Fruit fly (Drosophila melanogaster) whole organism, embryonic: Measurements from ENCODE around the gene CG6843.

ENCODE experiments used
- ATbp ChIP-seq: fragments of 200-800 bp; sonication (Bioruptor generic); optimal IDR thresholded peaks from 2 replicates; lab custom pipeline; 2017; ENCODE audit warnings: missing biosample characterization, mild to moderate bottlenecking, missing genetic modification characterization, missing genetic modification reagents
- Abd-B ChIP-seq: fragments of 200-800 bp; sonication (Bioruptor generic); optimal IDR thresholded peaks from 2 replicates; lab custom pipeline; 2018; ENCODE audit warnings: missing biosample characterization, mild to moderate bottlenecking, missing genetic modification characterization, moderate library complexity
- Ada2b ChIP-seq: fragments of 200-800 bp; sonication (Bioruptor generic); IDR thresholded peaks from 2 replicates; pipeline ENCODE4 v1.3.6; 2022; ENCODE audit warnings: missing biosample characterization, missing genetic modification characterization
- Antp ChIP-seq: fragments of 200-800 bp; sonication (Bioruptor generic); optimal IDR thresholded peaks from 3 replicates; lab custom pipeline; 2016; ENCODE audit warnings: missing biosample characterization, missing genetic modification characterization
- CG10274 ChIP-seq: fragments of 200-800 bp; sonication (Bioruptor generic); optimal IDR thresholded peaks from 3 replicates; lab custom pipeline; 2017; ENCODE audit warnings: missing biosample characterization, mild to moderate bottlenecking, missing genetic modification characterization
- CG10366 ChIP-seq: fragments of 200-800 bp; sonication (Bioruptor generic); IDR thresholded peaks from 2 replicates; pipeline ENCODE4 v1.3.6; 2022; ENCODE audit warnings: missing biosample characterization, missing genetic modification characterization
- CG11398 ChIP-seq: fragments of 200-800 bp; sonication (Bioruptor generic); optimal IDR thresholded peaks from 2 replicates; lab custom pipeline; 2016; ENCODE audit warnings: missing biosample characterization, missing genetic modification characterization
- CG11695 ChIP-seq: fragments of 200-800 bp; sonication (Bioruptor generic); IDR thresholded peaks from 3 replicates; pipeline ENCODE4 v1.3.6; 2022; ENCODE audit warnings: missing biosample characterization, missing genetic modification characterization
- CG11696 ChIP-seq: fragments of 200-800 bp; sonication (Bioruptor generic); IDR thresholded peaks from 2 replicates; pipeline ENCODE4 v1.3.6; 2022; ENCODE audit warnings: missing biosample characterization, missing genetic modification characterization
- CG12071 ChIP-seq: fragments of 200-800 bp; sonication (Bioruptor generic); optimal IDR thresholded peaks from 3 replicates; lab custom pipeline; 2018; ENCODE audit warnings: missing biosample characterization, mild to moderate bottlenecking, missing genetic modification characterization
- CG12769 ChIP-seq: fragments of 200-800 bp; sonication (Bioruptor generic); optimal IDR thresholded peaks from 2 replicates; lab custom pipeline; 2019; ENCODE audit warnings: missing biosample characterization, mild to moderate bottlenecking, missing genetic modification characterization, moderate library complexity
- CG14441 ChIP-seq: fragments of 200-800 bp; sonication (Bioruptor generic); IDR thresholded peaks from 2 replicates; pipeline ENCODE4 v1.3.6; 2022; ENCODE audit warnings: missing biosample characterization, missing genetic modification characterization
- CG15073 ChIP-seq: fragments of 200-800 bp; sonication (Bioruptor generic); optimal IDR thresholded peaks from 2 replicates; lab custom pipeline; 2016; ENCODE audit warnings: missing biosample characterization, missing genetic modification characterization
- CG17186 ChIP-seq: fragments of 200-800 bp; sonication (Bioruptor generic); optimal IDR thresholded peaks from 3 replicates; lab custom pipeline; 2017; ENCODE audit warnings: missing biosample characterization, missing genetic modification reagents, missing genetic modification characterization
- CG18476 ChIP-seq: fragments of 200-800 bp; sonication (Bioruptor generic); optimal IDR thresholded peaks from 2 replicates; lab custom pipeline; 2016; ENCODE audit warnings: missing biosample characterization, mild to moderate bottlenecking, missing genetic modification characterization
- CG18764 ChIP-seq: fragments of 200-800 bp; sonication (Bioruptor generic); optimal IDR thresholded peaks from 3 replicates; lab custom pipeline; 2016; ENCODE audit warnings: missing biosample characterization, missing genetic modification characterization
- CG33213 ChIP-seq: fragments of 200-800 bp; sonication (Bioruptor generic); optimal IDR thresholded peaks from 3 replicates; lab custom pipeline; 2016; ENCODE audit warnings: missing biosample characterization, missing genetic modification characterization
- CG5180 ChIP-seq: fragments of 200-800 bp; sonication (Bioruptor generic); optimal IDR thresholded peaks from 3 replicates; lab custom pipeline; 2017; ENCODE audit warnings: missing biosample characterization, missing genetic modification characterization, mild to moderate bottlenecking, moderate library complexity, missing genetic modification reagents
- CG6765 ChIP-seq: fragments of 200-800 bp; sonication (Bioruptor generic); optimal IDR thresholded peaks from 3 replicates; lab custom pipeline; 2017; ENCODE audit warnings: missing biosample characterization, mild to moderate bottlenecking, missing genetic modification characterization
- CG8388 ChIP-seq: fragments of 200-800 bp; sonication (Bioruptor generic); optimal IDR thresholded peaks from 2 replicates; lab custom pipeline; 2019; ENCODE audit warnings: missing biosample characterization, mild to moderate bottlenecking, missing genetic modification characterization, moderate library complexity
- CG9727 ChIP-seq: fragments of 200-800 bp; sonication (Bioruptor generic); optimal IDR thresholded peaks from 3 replicates; lab custom pipeline; 2017; ENCODE audit warnings: missing biosample characterization, mild to moderate bottlenecking, missing genetic modification characterization
- Chrac-16 ChIP-seq: fragments of 200-800 bp; sonication (Bioruptor generic); optimal IDR thresholded peaks from 3 replicates; lab custom pipeline; 2016; ENCODE audit warnings: missing biosample characterization, missing genetic modification characterization
- Deaf1 ChIP-seq: fragments of 200-800 bp; optimal IDR thresholded peaks from 3 replicates; lab custom pipeline; 2019; ENCODE audit warnings: missing biosample characterization, mild to moderate bottlenecking, missing genetic modification characterization, moderate library complexity
- Dip2 ChIP-seq: fragments of 200-800 bp; sonication (Bioruptor generic); IDR thresholded peaks from 2 replicates; pipeline ENCODE4 v1.3.6; 2022; ENCODE audit warnings: missing biosample characterization, missing genetic modification characterization
- Ets97D ChIP-seq: fragments of 200-800 bp; sonication (Bioruptor generic); optimal IDR thresholded peaks from 3 replicates; lab custom pipeline; 2016; ENCODE audit warnings: missing biosample characterization, missing genetic modification characterization
- HLH3B ChIP-seq: fragments of 200-800 bp; sonication (Bioruptor generic); IDR thresholded peaks from 2 replicates; pipeline ENCODE4 v1.3.6; 2022; ENCODE audit warnings: missing biosample characterization, missing genetic modification characterization
- HLHmδ ChIP-seq: fragments of 200-800 bp; sonication (Bioruptor generic); optimal IDR thresholded peaks from 2 replicates; lab custom pipeline; 2018; ENCODE audit warnings: missing biosample characterization, mild to moderate bottlenecking, missing genetic modification characterization, moderate library complexity
- Hr78 ChIP-seq, 2 experiments: fragments of 200-800 bp in 1 of 2; fragments of >200 bp in 1 of 2; sonication (Bioruptor generic) in 1 of 2; optimal IDR thresholded peaks; 2 replicates each; lab custom pipeline; 2017 to 2019; ENCODE audit warnings: missing biosample characterization in 2 of 2, missing genetic modification characterization in 2 of 2, mild to moderate bottlenecking in 1 of 2, moderate library complexity in 1 of 2
- Kr ChIP-seq: fragments of 200-800 bp; sonication (Bioruptor generic); optimal IDR thresholded peaks from 2 replicates; lab custom pipeline; 2017; ENCODE audit warnings: missing biosample characterization, mild to moderate bottlenecking, missing genetic modification characterization
- NFAT ChIP-seq: fragments of 200-800 bp; sonication (Bioruptor generic); IDR thresholded peaks from 2 replicates; pipeline ENCODE4 v1.3.6; 2022; ENCODE audit warnings: missing biosample characterization, missing genetic modification characterization
- Nf-YC ChIP-seq: fragments of 200-800 bp; optimal IDR thresholded peaks from 3 replicates; lab custom pipeline; 2019; ENCODE audit warnings: missing biosample characterization, mild to moderate bottlenecking, missing genetic modification characterization, moderate library complexity
- Oaz ChIP-seq: fragments of 200-800 bp; sonication (Bioruptor generic); IDR thresholded peaks from 2 replicates; pipeline ENCODE4 v1.3.6; 2022; ENCODE audit warnings: missing biosample characterization, missing genetic modification characterization
- Sox102F ChIP-seq: fragments of 200-800 bp; sonication (Bioruptor generic); optimal IDR thresholded peaks from 2 replicates; lab custom pipeline; 2018; ENCODE audit warnings: missing biosample characterization, mild to moderate bottlenecking, missing genetic modification characterization, moderate library complexity
- amos ChIP-seq: fragments of 200-800 bp; sonication (Bioruptor generic); IDR thresholded peaks from 2 replicates; pipeline ENCODE4 v1.3.6; 2022; ENCODE audit warnings: missing biosample characterization, missing genetic modification characterization; ENCODE audit not compliant: partially characterized antibody
- ara ChIP-seq: fragments of 200-800 bp; sonication (Bioruptor generic); IDR thresholded peaks from 2 replicates; pipeline ENCODE4 v1.3.6; 2022; ENCODE audit warnings: missing biosample characterization, missing genetic modification characterization
- ato ChIP-seq: fragments of 200-800 bp; sonication (Bioruptor generic); IDR thresholded peaks from 2 replicates; pipeline ENCODE4 v1.3.6; 2022; ENCODE audit warnings: missing biosample characterization, missing genetic modification characterization; ENCODE audit not compliant: partially characterized antibody
- chif ChIP-seq, 2 experiments: fragments of 200-800 bp; sonication (Bioruptor generic); optimal IDR thresholded peaks; 3 replicates each; lab custom pipeline; 2016; ENCODE audit warnings: missing biosample characterization in 2 of 2, missing genetic modification characterization in 2 of 2
- dimm ChIP-seq: fragments of 200-800 bp; sonication (Bioruptor generic); IDR thresholded peaks from 2 replicates; pipeline ENCODE4 v1.3.6; 2022; ENCODE audit warnings: missing biosample characterization, missing genetic modification characterization
- dmrt11E ChIP-seq: fragments of 200-800 bp; sonication (Bioruptor generic); optimal IDR thresholded peaks from 3 replicates; lab custom pipeline; 2018; ENCODE audit warnings: missing biosample characterization, mild to moderate bottlenecking, missing genetic modification characterization, moderate library complexity
- exex ChIP-seq: fragments of 200-800 bp; sonication (Bioruptor generic); optimal IDR thresholded peaks from 4 replicates; lab custom pipeline; 2018; ENCODE audit warnings: missing biosample characterization, mild to moderate bottlenecking, missing genetic modification characterization, moderate library complexity
- gcm2 ChIP-seq: fragments of 200-800 bp; sonication (Bioruptor generic); optimal IDR thresholded peaks from 2 replicates; lab custom pipeline; 2016; ENCODE audit warnings: missing biosample characterization, missing genetic modification characterization
- gsb-n ChIP-seq: fragments of 200-800 bp; sonication (Bioruptor generic); optimal IDR thresholded peaks from 3 replicates; lab custom pipeline; 2018; ENCODE audit warnings: missing biosample characterization, mild to moderate bottlenecking, missing genetic modification characterization
- nerfin-2 ChIP-seq: fragments of 200-800 bp; sonication (Bioruptor generic); IDR thresholded peaks from 2 replicates; pipeline ENCODE4 v1.3.6; 2022; ENCODE audit warnings: missing biosample characterization, missing genetic modification characterization; ENCODE audit not compliant: partially characterized antibody
- onecut ChIP-seq: fragments of 200-800 bp; sonication (Bioruptor generic); IDR thresholded peaks from 2 replicates; pipeline ENCODE4 v1.3.6; 2022; ENCODE audit warnings: missing biosample characterization, missing genetic modification characterization
- pb ChIP-seq: fragments of 200-800 bp; sonication (Bioruptor generic); optimal IDR thresholded peaks from 3 replicates; lab custom pipeline; 2016; ENCODE audit warnings: missing biosample characterization, missing genetic modification characterization
- run ChIP-seq: fragments of 200-800 bp; sonication (Bioruptor generic); optimal IDR thresholded peaks from 3 replicates; lab custom pipeline; 2018; ENCODE audit warnings: missing biosample characterization, mild to moderate bottlenecking, missing genetic modification characterization
- scrt ChIP-seq: fragments of 200-800 bp; sonication (Bioruptor generic); optimal IDR thresholded peaks from 2 replicates; lab custom pipeline; 2018; ENCODE audit warnings: missing biosample characterization, mild to moderate bottlenecking, missing genetic modification characterization, moderate library complexity
- sqz ChIP-seq: fragments of 200-800 bp; sonication (Bioruptor generic); optimal IDR thresholded peaks from 3 replicates; lab custom pipeline; 2018; ENCODE audit warnings: missing biosample characterization, mild to moderate bottlenecking, missing genetic modification characterization
- stwl ChIP-seq: fragments of 200-800 bp; sonication (Bioruptor generic); optimal IDR thresholded peaks from 3 replicates; lab custom pipeline; 2018; ENCODE audit warnings: missing biosample characterization, mild to moderate bottlenecking, missing genetic modification characterization, moderate library complexity

Gene CG6843

dm6 chr3L:18869035-18869826, 32.2 kb upstream of the CG6843 start, which contains the start of gene Grx1 (continued):
- TF ChIP-seq Deaf1 (tag; lab: Kevin White, UChicago): peak; percentile 21
- no peak for TF ChIP-seq onecut
- peak; percentile 53 for TF ChIP-seq dmrt11E (tag; lab: Kevin White, UChicago)
- TF ChIP-seq ato (GFP tag; lab: Robert Waterston, UW): no peak
- no peak for TF ChIP-seq Antp
- no peak for TF ChIP-seq gcm2 (GFP tag; lab: Kevin White, UChicago)
- TF ChIP-seq CG12769: peak; percentile 6
- TF ChIP-seq CG10274 (GFP tag; lab: Kevin White, UChicago): no peak
- no peak for TF ChIP-seq ara (GFP tag; lab: Robert Waterston, UW)
- TF ChIP-seq ATbp (GFP tag; lab: Kevin White, UChicago): peak; percentile 8
- peak; percentile 65 for TF ChIP-seq scrt (GFP tag; lab: Kevin White, UChicago)
- peak; percentile 6 for TF ChIP-seq CG5180 (GFP tag; lab: Kevin White, UChicago)
- TF ChIP-seq CG15073 (GFP tag; lab: Kevin White, UChicago): no peak
- peak; percentile 58 for TF ChIP-seq exex
- no peak for TF ChIP-seq dimm (GFP tag; lab: Robert Waterston, UW)
- TF ChIP-seq sqz (GFP tag; lab: Kevin White, UChicago): peak; percentile 29
- TF ChIP-seq Abd-B (GFP tag; lab: Kevin White, UChicago): no peak
- TF ChIP-seq HLH3B (GFP tag; lab: Robert Waterston, UW): peak; percentile 19; the same call in 1 of the 2 replicates
- TF ChIP-seq Oaz (GFP tag; lab: Robert Waterston, UW): no peak
- no peak for TF ChIP-seq pb (GFP tag; lab: Kevin White, UChicago)
- TF ChIP-seq Kr (GFP tag; lab: Kevin White, UChicago): no peak
- TF ChIP-seq CG11696 (GFP tag; lab: Robert Waterston, UW): no peak
- TF ChIP-seq stwl: peak; percentile 75
- TF ChIP-seq nerfin-2 (GFP tag; lab: Robert Waterston, UW): no peak
- TF ChIP-seq Chrac-16: peak; percentile 44
- TF ChIP-seq Dip2 (GFP tag; lab: Robert Waterston, UW): no peak
- TF ChIP-seq CG8388 (GFP tag; lab: Kevin White, UChicago): peak; percentile 29
- TF ChIP-seq chif (GFP tag; optimal IDR thresholded peaks at IDR 0.05; lab: Kevin White, UChicago): peak; percentile 38 to 49
- peak; percentile 55 for TF ChIP-seq CG18764
- peak; percentile 47 for TF ChIP-seq CG14441 (GFP tag; lab: Robert Waterston, UW)
- TF ChIP-seq Ada2b (GFP tag; lab: Robert Waterston, UW): peak; percentile 40; the same call in 1 of the 2 replicates
- no peak for TF ChIP-seq run (tag; lab: Kevin White, UChicago)
- TF ChIP-seq HLHmδ: no peak
- TF ChIP-seq Hr78 (GFP tag; optimal IDR thresholded peaks at IDR 0.05; lab: Kevin White, UChicago): no peak
- peak; percentile 61 for TF ChIP-seq CG6765 (GFP tag; lab: Kevin White, UChicago)
- peak; percentile 66 for TF ChIP-seq Nf-YC
- no peak for TF ChIP-seq CG12071
- TF ChIP-seq CG18476 (GFP tag; lab: Kevin White, UChicago): peak; percentile 54
- no peak for TF ChIP-seq CG11398 (GFP tag; lab: Kevin White, UChicago)
- TF ChIP-seq NFAT (GFP tag; lab: Robert Waterston, UW): peak; percentile 42; the same call in 1 of the 2 replicates
- peak; percentile 49 for TF ChIP-seq CG9727 (GFP tag; lab: Kevin White, UChicago)
- TF ChIP-seq Ets97D (GFP tag; lab: Kevin White, UChicago): peak; percentile 14
- TF ChIP-seq CG10366: no peak; the same call in 1 of the 2 replicates
- TF ChIP-seq amos (GFP tag; lab: Robert Waterston, UW): no peak
- peak; percentile 9 for TF ChIP-seq CG17186 (GFP tag; lab: Kevin White, UChicago)
- peak; percentile 54 for TF ChIP-seq Sox102F
- peak; percentile 54 for TF ChIP-seq gsb-n (tag; lab: Kevin White, UChicago)
- TF ChIP-seq CG11695 (GFP tag; lab: Robert Waterston, UW): no peak; the same call in 2 of the 3 replicates
- no peak for TF ChIP-seq CG33213 (GFP tag; lab: Kevin White, UChicago)
